Fruit fly (Drosophila melanogaster) whole organism, wandering third instar larva: Measurements from ENCODE around the gene CG31693.

Source experiments
- Dfd ChIP-seq: fragments of >200 bp; optimal IDR thresholded peaks from 2 replicates; lab custom pipeline; 2017; ENCODE audit warnings: missing biosample characterization, missing genetic modification characterization
- Dif ChIP-seq: fragments of 200-275, 200-300 bp; sonication (Bioruptor generic); optimal IDR thresholded peaks from 2 replicates; lab custom pipeline; 2018; ENCODE audit warnings: missing biosample characterization, missing genetic modification characterization; ENCODE audit not compliant: partially characterized antibody
- Hr78 ChIP-seq: fragments of >200 bp; optimal IDR thresholded peaks from 2 replicates; lab custom pipeline; 2017; ENCODE audit warnings: missing biosample characterization, missing genetic modification characterization
- Mio ChIP-seq: sonication (Bioruptor generic); optimal IDR thresholded peaks from 2 replicates; lab custom pipeline; 2016; ENCODE audit warnings: missing biosample characterization, missing genetic modification characterization
- Myc ChIP-seq: fragments of >200 bp; optimal IDR thresholded peaks from 2 replicates; lab custom pipeline; 2017
- OdsH ChIP-seq: fragments of 200-800 bp; sonication (Bioruptor generic); optimal IDR thresholded peaks from 2 replicates; lab custom pipeline; 2016; ENCODE audit warnings: missing biosample characterization, mild to moderate bottlenecking, missing genetic modification characterization
- br ChIP-seq: fragments of 200-800 bp; sonication (Bioruptor generic); optimal IDR thresholded peaks from 2 replicates; lab custom pipeline; 2016; ENCODE audit warnings: missing biosample characterization, missing genetic modification characterization
- pan ChIP-seq: fragments of >200 bp; optimal IDR thresholded peaks from 2 replicates; lab custom pipeline; 2017
- psq ChIP-seq: fragments of 200-800 bp; sonication (Bioruptor generic); optimal IDR thresholded peaks from 3 replicates; lab custom pipeline; 2017; ENCODE audit warnings: missing biosample characterization, mild to moderate bottlenecking, missing genetic modification characterization, moderate library complexity
- rgr ChIP-seq: fragments of 200-800 bp; sonication (Bioruptor generic); optimal IDR thresholded peaks from 3 replicates; lab custom pipeline; 2016; ENCODE audit warnings: missing biosample characterization, mild to moderate bottlenecking, missing genetic modification characterization
- usp ChIP-seq: fragments of >200 bp; optimal IDR thresholded peaks from 2 replicates; lab custom pipeline; 2017; ENCODE audit warnings: missing biosample characterization, missing genetic modification characterization

dm6 chr2L:22024362-22024761 is 9.4 kb downstream of the CG31693 start:
- TF ChIP-seq Dfd (GFP tag; lab: Kevin White, UChicago) (no peak), Mio (GFP tag; lab: Kevin White, UChicago) (no peak), psq (GFP tag; lab: Kevin White, UChicago) (peak; percentile 44), Dif (GFP tag; lab: Kevin White, UChicago) (peak; percentile 74), Hr78 (no peak), Myc (lab: Kevin White, UChicago) (no peak), OdsH (GFP tag; lab: Kevin White, UChicago) (no peak), pan (lab: Kevin White, UChicago) (no peak), usp (no peak), rgr (GFP tag; lab: Kevin White, UChicago) (no peak), br (no peak)
